Worm (Caenorhabditis elegans): ENCODE results near the gene cest-10.

The cest-10 gene

ce11 chrIV:7180304-7180703, at the start of gene cest-10:
Gene cest-10 (plus strand): TSS chrIV:7180557.
- peak; percentile 84 for TF ChIP-seq pqm-1 (tag; optimal IDR thresholded peaks at IDR 0.05)
- no peak for TF ChIP-seq unc-39 (tag; optimal IDR thresholded peaks at IDR 0.05)
- peak; percentile 88 for TF ChIP-seq elt-2 (tag; optimal IDR thresholded peaks at IDR 0.05)
- no peak for TF ChIP-seq nhr-23 (tag; optimal IDR thresholded peaks at IDR 0.05)

DNA sequence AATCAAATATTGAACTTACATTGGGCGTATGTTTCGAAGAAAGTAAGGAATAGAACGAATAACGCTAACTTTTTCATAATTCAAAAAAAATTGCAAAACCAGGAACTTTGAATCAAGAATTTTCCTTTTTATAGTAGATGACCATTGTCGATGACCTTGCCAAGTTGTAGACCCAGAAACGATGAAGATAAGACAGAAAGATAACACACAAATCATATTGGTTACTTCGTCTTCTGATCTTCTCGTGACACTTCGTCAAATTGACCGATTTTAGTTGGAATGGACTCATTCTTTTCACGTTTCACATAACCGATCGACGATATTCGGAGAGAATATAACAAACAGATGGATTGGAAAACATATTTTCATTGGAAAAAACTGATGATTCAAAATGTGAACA, 48.6 kb upstream of the cest-10 start, which contains the start of gene grsp-3:
Gene grsp-3 (minus strand): TSS at position 149 of the 400 bp plus-strand sequence.
- TF ChIP-seq elt-3 (tag; optimal IDR thresholded peaks at IDR 0.05) = peak in 1 of 3 experiments; percentile 61
- TF ChIP-seq elt-1 (tag; optimal IDR thresholded peaks at IDR 0.05) = peak; percentile 46
- TF ChIP-seq nhr-23 (tag; optimal IDR thresholded peaks at IDR 0.05) = peak; percentile 89
- TF ChIP-seq nhr-25 (tag; optimal IDR thresholded peaks at IDR 0.05) = peak; percentile 77
- peak; percentile 38 for TF ChIP-seq ceh-28 (tag; optimal IDR thresholded peaks at IDR 0.05)
- TF ChIP-seq nhr-67 (tag; optimal IDR thresholded peaks at IDR 0.05) = no peak

- TF ChIP-seq pqm-1 (tag; optimal IDR thresholded peaks at IDR 0.05) (peak; percentile 6), fkh-2 (tag; optimal IDR thresholded peaks at IDR 0.05) (no peak), ceh-28 (tag; optimal IDR thresholded peaks at IDR 0.05) (peak; percentile 66), egl-27 (tag; optimal IDR thresholded peaks at IDR 0.05) (no peak), nhr-77 (tag; optimal IDR thresholded peaks at IDR 0.05) (no peak), pha-4 (tag; optimal IDR thresholded peaks at IDR 0.05) (no peak), lin-39 (tag; optimal IDR thresholded peaks at IDR 0.05) (no peak), hmg-11 (tag; optimal IDR thresholded peaks at IDR 0.05) (peak; percentile 40), fos-1 (tag; optimal IDR thresholded peaks at IDR 0.05) (no peak), ceh-16 (tag; optimal IDR thresholded peaks at IDR 0.05) (no peak), R02D3.7 (tag; optimal IDR thresholded peaks at IDR 0.05) (no peak), sea-2 (GFP tag; optimal IDR thresholded peaks at IDR 0.05) (no peak), nhr-28 (tag; optimal IDR thresholded peaks at IDR 0.05) (no peak), nhr-23 (tag; optimal IDR thresholded peaks at IDR 0.05) (peak; percentile 36), nhr-43 (tag; optimal IDR thresholded peaks at IDR 0.05; ENCODE audit: poor library complexity, severe bottlenecking) (no peak), mdl-1 (tag; optimal IDR thresholded peaks at IDR 0.05) (no peak), eor-1 (tag; optimal IDR thresholded peaks at IDR 0.05) (no peak), mml-1 (tag; optimal IDR thresholded peaks at IDR 0.05) (no peak)
Observed at ce11 chrIV:7133140-7133539, 47.2 kb upstream of the cest-10 start, which contains the start of gene cyn-12. Gene cyn-12 (minus strand): TSS chrIV:7133217.

- TF ChIP-seq nhr-77 (tag; optimal IDR thresholded peaks at IDR 0.05) = no peak
- no peak for TF ChIP-seq egl-5 (tag; optimal IDR thresholded peaks at IDR 0.05)
- TF ChIP-seq lsy-12 (tag; optimal IDR thresholded peaks at IDR 0.05) = no peak
- no peak for TF ChIP-seq ceh-28 (tag; optimal IDR thresholded peaks at IDR 0.05)
- TF ChIP-seq elt-1 (tag; optimal IDR thresholded peaks at IDR 0.05) = no peak
- TF ChIP-seq fkh-10 (GFP tag; optimal IDR thresholded peaks at IDR 0.05) = no peak
- TF ChIP-seq fkh-2 (tag; optimal IDR thresholded peaks at IDR 0.05) = no peak
- TF ChIP-seq snpc-4 (tag; optimal IDR thresholded peaks at IDR 0.05) = no peak
- TF ChIP-seq ZK546.5 (tag; optimal IDR thresholded peaks at IDR 0.05) = no peak
- TF ChIP-seq ztf-11 (tag; optimal IDR thresholded peaks at IDR 0.05) = no peak
Observed at ce11 chrIV:7133983-7134382, 46.4 kb upstream of the cest-10 start, which contains the start of gene mutd-1. Gene mutd-1 (minus strand): TSS chrIV:7134083.

DNA sequence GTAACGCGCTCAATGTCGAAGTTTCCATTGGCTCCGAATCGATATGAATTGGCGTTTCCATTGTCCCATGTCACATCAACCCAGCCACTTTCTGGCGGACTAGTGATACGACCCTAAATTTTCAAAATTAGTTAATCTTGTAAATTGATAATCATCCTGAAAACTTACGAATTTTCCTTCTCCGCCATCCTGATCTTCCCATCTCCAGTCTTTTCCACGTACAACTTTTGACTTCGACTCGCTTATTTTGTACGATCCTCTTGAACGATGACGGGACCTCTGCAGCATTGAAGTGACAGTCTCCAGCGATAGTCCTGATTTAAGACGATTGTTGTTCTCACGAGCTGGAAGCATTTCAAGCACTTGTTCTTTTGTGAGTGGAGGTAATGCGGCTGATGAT, 41.2 kb upstream of the cest-10 start:
- TF ChIP-seq ceh-28 (tag; optimal IDR thresholded peaks at IDR 0.05) (no peak), nhr-11 (tag; optimal IDR thresholded peaks at IDR 0.05) (no peak), skn-1 (tag; optimal IDR thresholded peaks at IDR 0.05) (no peak), nhr-237 (tag; optimal IDR thresholded peaks at IDR 0.05) (no peak), lin-39 (tag; optimal IDR thresholded peaks at IDR 0.05) (no peak), ZK546.5 (tag; optimal IDR thresholded peaks at IDR 0.05) (no peak), zag-1 (tag; optimal IDR thresholded peaks at IDR 0.05) (no peak), egl-5 (tag; optimal IDR thresholded peaks at IDR 0.05) (no peak), pqm-1 (tag; optimal IDR thresholded peaks at IDR 0.05) (no peak), R02D3.7 (tag; optimal IDR thresholded peaks at IDR 0.05) (no peak), pha-4 (tag; optimal IDR thresholded peaks at IDR 0.05) (no peak)

Data from whole organism, L3 larva.